Worm (Caenorhabditis elegans) whole organism, late embryonic: ENCODE data around the gene nspa-8.

Source experiments
- T23F11.4 ChIP-seq: fragments of 200-800 bp; sonication (Bioruptor generic); optimal IDR thresholded peaks from 2 replicates; lab custom pipeline; 2018; ENCODE audit warnings: mild to moderate bottlenecking, missing genetic modification characterization, missing compliant biosample characterization
- ceh-31 ChIP-seq: sonication (generic microtip); optimal IDR thresholded peaks from 2 replicates; lab custom pipeline; 2016; ENCODE audit warnings: missing genetic modification characterization, missing compliant biosample characterization
- che-1 ChIP-seq: sonication (generic microtip); optimal IDR thresholded peaks from 2 replicates; lab custom pipeline; 2016; ENCODE audit warnings: mild to moderate bottlenecking, missing genetic modification characterization, missing compliant biosample characterization
- elt-2 ChIP-seq: sonication (generic microtip); optimal IDR thresholded peaks from 2 replicates; lab custom pipeline; 2016; ENCODE audit warnings: missing genetic modification reagents, missing genetic modification characterization, missing compliant biosample characterization
- pag-3 ChIP-seq: sonication (generic microtip); optimal IDR thresholded peaks from 2 replicates; lab custom pipeline; 2016; ENCODE audit warnings: missing compliant biosample characterization, missing genetic modification characterization, borderline replicate concordance
- pha-4 ChIP-seq: fragments of 150-350 bp; optimal IDR thresholded peaks from 2 replicates; lab custom pipeline; 2018; ENCODE audit warnings: missing biosample characterization, missing genetic modification reagents, missing genetic modification characterization
- pros-1 ChIP-seq: fragments of 150-350 bp; optimal IDR thresholded peaks from 2 replicates; lab custom pipeline; 2014; ENCODE audit warnings: missing biosample characterization, missing genetic modification reagents, missing genetic modification characterization
- sox-4 ChIP-seq: sonication (generic microtip); optimal IDR thresholded peaks from 2 replicates; lab custom pipeline; 2017; ENCODE audit warnings: mild to moderate bottlenecking, missing genetic modification characterization, inconsistent platforms, missing compliant biosample characterization

DNA sequence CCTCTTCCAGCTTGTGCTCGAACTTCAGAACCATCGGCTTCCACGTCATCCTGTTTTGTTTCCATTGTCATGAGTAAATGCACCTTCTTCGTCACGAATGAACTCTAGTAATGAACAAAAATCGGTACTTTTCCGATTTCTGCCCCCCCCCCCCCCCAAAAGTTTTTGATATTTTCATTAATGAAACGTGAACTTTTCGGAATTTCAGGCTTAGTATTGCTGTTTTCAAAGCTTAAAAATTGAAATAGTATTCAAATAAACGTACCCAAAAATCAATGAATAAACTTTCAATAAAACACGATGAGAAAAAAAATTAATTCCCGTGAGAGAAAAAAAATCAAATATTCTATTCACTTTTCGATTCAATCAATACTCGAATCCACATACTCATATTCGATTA is 47.2 kb downstream of the nspa-8 start, which contains the start of the genes scrm-7 and Y50E8A.10:
- TF ChIP-seq che-1 (tag; lab: Kevin White, UChicago) (no peak), pha-4 (tag; lab: Kevin White, UChicago) (no peak), pros-1 (tag; lab: Kevin White, UChicago) (no peak), T23F11.4 (no peak), ceh-31 (no peak), elt-2 (tag; lab: Kevin White, UChicago) (no peak), sox-4 (tag; lab: Kevin White, UChicago) (no peak), pag-3 (tag; lab: Kevin White, UChicago) (no peak)
